In the genomic region with DNA sequence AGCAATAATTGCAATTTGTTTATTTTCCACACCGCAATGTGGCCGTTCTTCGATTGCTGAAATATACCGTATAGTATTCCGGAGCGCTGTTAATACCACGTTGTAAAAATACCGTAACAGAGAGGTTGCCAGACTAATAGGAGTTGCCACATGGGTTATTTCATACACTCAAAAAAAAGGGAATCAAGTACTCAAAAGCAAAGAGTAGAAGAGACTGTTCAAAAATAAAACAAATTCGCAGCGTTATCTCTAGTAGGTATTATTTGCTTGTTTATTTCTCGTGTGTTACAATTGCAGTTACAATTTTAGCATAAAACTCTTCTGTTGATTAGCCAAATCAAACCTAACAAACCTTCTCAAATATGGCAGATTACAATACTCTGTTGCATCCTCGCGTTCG, we compare ENCODE assay signal across 1 fruit fly cellular context.
TF ChIP-seq lines count a peak whose summit lies in the region.

A gene (minus strand): TSS at position 59 of the 400 bp plus-strand sequence.

TF ChIP-seq in whole organism, embryonic, 481 proteins besides CTCF, POLR2A, EP300 and RAD21 (continued from another document and continues in another):
- TF ChIP-seq so (GFP tag; IDR thresholded peaks at IDR 0.05; lab: Robert Waterston, UW) = peak; percentile 54; the same call in 1 of the 3 replicates
- TF ChIP-seq bowl (GFP tag; IDR thresholded peaks at IDR 0.05; lab: Robert Waterston, UW) = peak; percentile 54; the same call in 1 of the 2 replicates
- peak; percentile 38 for TF ChIP-seq Bdp1 (GFP tag; optimal IDR thresholded peaks at IDR 0.05; lab: Kevin White, UChicago)
- peak; percentile 82 for TF ChIP-seq gcm2 (GFP tag; optimal IDR thresholded peaks at IDR 0.05; lab: Kevin White, UChicago)
- TF ChIP-seq sqz (GFP tag; optimal IDR thresholded peaks at IDR 0.05; lab: Kevin White, UChicago) = no peak
- TF ChIP-seq CG8924 (tag; optimal IDR thresholded peaks at IDR 0.05; lab: Kevin White, UChicago) = peak; percentile 82
- no peak; the same call in 2 of the 3 replicates for TF ChIP-seq CG11093 (GFP tag; IDR thresholded peaks at IDR 0.05; lab: Robert Waterston, UW)
- TF ChIP-seq nerfin-2 (GFP tag; IDR thresholded peaks at IDR 0.05; lab: Robert Waterston, UW; ENCODE audit: partially characterized antibody) = no peak
- peak; percentile 73 for TF ChIP-seq Six4 (GFP tag; optimal IDR thresholded peaks at IDR 0.05; lab: Kevin White, UChicago)
- no peak for TF ChIP-seq Vsx1 (GFP tag; optimal IDR thresholded peaks at IDR 0.05; lab: Kevin White, UChicago)
- peak; percentile 81 for TF ChIP-seq Camta (GFP tag; optimal IDR thresholded peaks at IDR 0.05; lab: Kevin White, UChicago)
- TF ChIP-seq pita (GFP tag; optimal IDR thresholded peaks at IDR 0.05; lab: Kevin White, UChicago) = no peak
- peak; percentile 91 for TF ChIP-seq slbo (GFP tag; IDR thresholded peaks at IDR 0.05; lab: Robert Waterston, UW)
- TF ChIP-seq dm (GFP tag; optimal IDR thresholded peaks at IDR 0.05; lab: Kevin White, UChicago) = peak; percentile 88
- TF ChIP-seq NFAT (GFP tag; IDR thresholded peaks at IDR 0.05; lab: Robert Waterston, UW) = peak; percentile 85
- TF ChIP-seq CG7987 (GFP tag; optimal IDR thresholded peaks at IDR 0.05; lab: Kevin White, UChicago) = peak; percentile 65
- peak; percentile 88 for TF ChIP-seq vvl (GFP tag; IDR thresholded peaks at IDR 0.05; lab: Robert Waterston, UW)
- TF ChIP-seq rib (GFP tag; IDR thresholded peaks at IDR 0.05; lab: Robert Waterston, UW) = peak; percentile 64; the same call in 1 of the 2 replicates
- TF ChIP-seq Hmr (GFP tag; optimal IDR thresholded peaks at IDR 0.05; lab: Kevin White, UChicago) = peak; percentile 88
- peak; percentile 65 for TF ChIP-seq gsb-n (tag; optimal IDR thresholded peaks at IDR 0.05; lab: Kevin White, UChicago)
- TF ChIP-seq Asciz (GFP tag; optimal IDR thresholded peaks at IDR 0.05; lab: Kevin White, UChicago) = peak; percentile 61
- TF ChIP-seq CG7556 (GFP tag; optimal IDR thresholded peaks at IDR 0.05; lab: Kevin White, UChicago) = peak; percentile 62
- TF ChIP-seq nerfin-1 (tag; optimal IDR thresholded peaks at IDR 0.05; lab: Kevin White, UChicago) = peak; percentile 51
- TF ChIP-seq CG10321 (GFP tag; IDR thresholded peaks at IDR 0.05; lab: Robert Waterston, UW) = no peak
- TF ChIP-seq CG17912 (GFP tag; optimal IDR thresholded peaks at IDR 0.05; lab: Kevin White, UChicago) = no peak
- peak; percentile 67 for TF ChIP-seq CG17385 (GFP tag; optimal IDR thresholded peaks at IDR 0.05; lab: Kevin White, UChicago)
- peak; percentile 89 for TF ChIP-seq NC2β (GFP tag; optimal IDR thresholded peaks at IDR 0.05; lab: Kevin White, UChicago)
- peak; percentile 30 for TF ChIP-seq Hand (GFP tag; optimal IDR thresholded peaks at IDR 0.05; lab: Kevin White, UChicago)
- TF ChIP-seq CG13123 (GFP tag; optimal IDR thresholded peaks at IDR 0.05; lab: Kevin White, UChicago) = peak; percentile 71
- peak; percentile 41; the same call in 1 of the 3 replicates for TF ChIP-seq C15 (GFP tag; IDR thresholded peaks at IDR 0.05; lab: Robert Waterston, UW)
- TF ChIP-seq da (GFP tag; optimal IDR thresholded peaks at IDR 0.05; lab: Kevin White, UChicago) = peak; percentile 37
- 0 out of 3 replicates have a peak, but pooled peaks have one; percentile 24 for TF ChIP-seq sr (GFP tag; IDR thresholded peaks at IDR 0.05; lab: Robert Waterston, UW)
- peak; percentile 97 for TF ChIP-seq sens (GFP tag; lab: Kevin White, UChicago)
- peak; percentile 29 for TF ChIP-seq CG3995 (GFP tag; optimal IDR thresholded peaks at IDR 0.05; lab: Kevin White, UChicago)
- no peak for TF ChIP-seq prd (optimal IDR thresholded peaks at IDR 0.05; lab: Kevin White, UChicago)
- peak; percentile 80 for TF ChIP-seq prd (GFP tag; IDR thresholded peaks at IDR 0.05; lab: Robert Waterston, UW)
- peak; percentile 75 for TF ChIP-seq Myb (GFP tag; optimal IDR thresholded peaks at IDR 0.05; lab: Kevin White, UChicago)
- TF ChIP-seq Fer3 (tag; optimal IDR thresholded peaks at IDR 0.05; lab: Kevin White, UChicago) = peak; percentile 68
- 0 out of 2 replicates have a peak, but pooled peaks have one; percentile 53 for TF ChIP-seq CG6689 (GFP tag; IDR thresholded peaks at IDR 0.05; lab: Robert Waterston, UW)
- peak; percentile 49 for TF ChIP-seq gsb (GFP tag; IDR thresholded peaks at IDR 0.05; lab: Robert Waterston, UW)
- TF ChIP-seq lbe (GFP tag; optimal IDR thresholded peaks at IDR 0.05; lab: Kevin White, UChicago) = peak; percentile 48
- TF ChIP-seq crol (GFP tag; IDR thresholded peaks at IDR 0.05; lab: Robert Waterston, UW) = no peak
- TF ChIP-seq CG5245 (GFP tag; optimal IDR thresholded peaks at IDR 0.05; lab: Kevin White, UChicago) = peak; percentile 75
- peak; percentile 56 for TF ChIP-seq Abd-B (GFP tag; optimal IDR thresholded peaks at IDR 0.05; lab: Kevin White, UChicago)
- peak; percentile 83 for TF ChIP-seq pum (GFP tag; optimal IDR thresholded peaks at IDR 0.05; lab: Kevin White, UChicago)
- no peak for TF ChIP-seq Hey (tag; optimal IDR thresholded peaks at IDR 0.05; lab: Kevin White, UChicago)
- TF ChIP-seq CG9876 (GFP tag; optimal IDR thresholded peaks at IDR 0.05; lab: Kevin White, UChicago) = peak; percentile 87
- peak; percentile 47 for TF ChIP-seq Neu2 (GFP tag; optimal IDR thresholded peaks at IDR 0.05; lab: Kevin White, UChicago; ENCODE audit: borderline replicate concordance)
- TF ChIP-seq Doc2 (GFP tag; IDR thresholded peaks at IDR 0.05; lab: Robert Waterston, UW) = no peak
- peak; percentile 49 for TF ChIP-seq CG6813 (GFP tag; optimal IDR thresholded peaks at IDR 0.05; lab: Kevin White, UChicago)
- peak; percentile 89 for TF ChIP-seq ci (GFP tag; IDR thresholded peaks at IDR 0.05; lab: Robert Waterston, UW)
- TF ChIP-seq H2.0 (GFP tag; IDR thresholded peaks at IDR 0.05; lab: Robert Waterston, UW) = peak; percentile 72
- TF ChIP-seq Gug (GFP tag; IDR thresholded peaks at IDR 0.05; lab: Robert Waterston, UW) = peak; percentile 64; the same call in 3 of the 4 replicates
- peak; percentile 55 for TF ChIP-seq CG18476 (GFP tag; optimal IDR thresholded peaks at IDR 0.05; lab: Kevin White, UChicago)
- no peak for TF ChIP-seq CG14965 (GFP tag; optimal IDR thresholded peaks at IDR 0.05; lab: Kevin White, UChicago; ENCODE audit: borderline replicate concordance)
- TF ChIP-seq CG8765 (GFP tag; IDR thresholded peaks at IDR 0.05; lab: Robert Waterston, UW) = no peak
- TF ChIP-seq Oli (tag; optimal IDR thresholded peaks at IDR 0.05; lab: Kevin White, UChicago) = peak; percentile 71
- peak; percentile 61 for TF ChIP-seq org-1 (GFP tag; optimal IDR thresholded peaks at IDR 0.05; lab: Kevin White, UChicago)
- TF ChIP-seq grau (tag; optimal IDR thresholded peaks at IDR 0.05; lab: Kevin White, UChicago) = peak; percentile 78
- peak; percentile 43 for TF ChIP-seq dmrt11E (tag; optimal IDR thresholded peaks at IDR 0.05; lab: Kevin White, UChicago)
- TF ChIP-seq CG1529 (GFP tag; optimal IDR thresholded peaks at IDR 0.05; lab: Kevin White, UChicago) = peak; percentile 33
- peak; percentile 48 for TF ChIP-seq trh (GFP tag; optimal IDR thresholded peaks at IDR 0.05; lab: Kevin White, UChicago)
- no peak for TF ChIP-seq br (optimal IDR thresholded peaks at IDR 0.05; lab: Kevin White, UChicago)
- peak; percentile 86 for TF ChIP-seq zfh2 (GFP tag; optimal IDR thresholded peaks at IDR 0.05; lab: Kevin White, UChicago)
- peak; percentile 68 for TF ChIP-seq CG6683 (GFP tag; optimal IDR thresholded peaks at IDR 0.05; lab: Kevin White, UChicago)
- TF ChIP-seq ems (GFP tag; optimal IDR thresholded peaks at IDR 0.05; lab: Kevin White, UChicago) = peak; percentile 81
- peak; percentile 40 for TF ChIP-seq CG3838 (GFP tag; optimal IDR thresholded peaks at IDR 0.05; lab: Kevin White, UChicago)
- TF ChIP-seq tup (GFP tag; optimal IDR thresholded peaks at IDR 0.05; lab: Kevin White, UChicago) = peak; percentile 28
- peak; percentile 89 for TF ChIP-seq Rfx (GFP tag; IDR thresholded peaks at IDR 0.05; lab: Robert Waterston, UW)
- peak; percentile 59 for TF ChIP-seq Ssrp (tag; optimal IDR thresholded peaks at IDR 0.05; lab: Kevin White, UChicago)
- peak; percentile 82 for TF ChIP-seq CG12391 (tag; optimal IDR thresholded peaks at IDR 0.05; lab: Kevin White, UChicago)
- no peak for TF ChIP-seq Dip2 (GFP tag; IDR thresholded peaks at IDR 0.05; lab: Robert Waterston, UW)
- TF ChIP-seq Taf1 (GFP tag; IDR thresholded peaks at IDR 0.05; lab: Robert Waterston, UW) = peak; percentile 64; the same call in 1 of the 2 replicates
- peak; percentile 75 for TF ChIP-seq ranshi (GFP tag; IDR thresholded peaks at IDR 0.05; lab: Robert Waterston, UW)
- TF ChIP-seq CG11504 (tag; optimal IDR thresholded peaks at IDR 0.05; lab: Kevin White, UChicago) = peak; percentile 75
- TF ChIP-seq Lpt (GFP tag; optimal IDR thresholded peaks at IDR 0.05; lab: Kevin White, UChicago) = no peak
- peak; percentile 90 for TF ChIP-seq her (GFP tag; optimal IDR thresholded peaks at IDR 0.05; lab: Kevin White, UChicago)
- TF ChIP-seq jing (GFP tag; optimal IDR thresholded peaks at IDR 0.05; lab: Kevin White, UChicago) = no peak
- TF ChIP-seq CG4617 (GFP tag; optimal IDR thresholded peaks at IDR 0.05; lab: Kevin White, UChicago; ENCODE audit: borderline replicate concordance) = peak; percentile 93
- peak; percentile 77 for TF ChIP-seq unpg (GFP tag; optimal IDR thresholded peaks at IDR 0.05; lab: Kevin White, UChicago)
- 0 out of 2 replicates have a peak, but pooled peaks have one; percentile 10 for TF ChIP-seq CG4404 (GFP tag; IDR thresholded peaks at IDR 0.05; lab: Robert Waterston, UW)
- TF ChIP-seq CG9932 (GFP tag; IDR thresholded peaks at IDR 0.05; lab: Robert Waterston, UW) = peak; percentile 80
- no peak for TF ChIP-seq D (optimal IDR thresholded peaks at IDR 0.05; lab: Kevin White, UChicago)
- peak; percentile 1 for TF ChIP-seq D (GFP tag; optimal IDR thresholded peaks at IDR 0.05; lab: Kevin White, UChicago)
- 0 out of 3 replicates have a peak, but pooled peaks have one; percentile 16 for TF ChIP-seq CG3726 (GFP tag; IDR thresholded peaks at IDR 0.05; lab: Robert Waterston, UW)
- TF ChIP-seq CG12155 (GFP tag; optimal IDR thresholded peaks at IDR 0.05; lab: Kevin White, UChicago) = peak; percentile 82
- peak; percentile 45 for TF ChIP-seq Dp (GFP tag; optimal IDR thresholded peaks at IDR 0.05; lab: Kevin White, UChicago)
- peak; percentile 60 for TF ChIP-seq CG6765 (GFP tag; optimal IDR thresholded peaks at IDR 0.05; lab: Kevin White, UChicago)
- TF ChIP-seq Dek (tag; optimal IDR thresholded peaks at IDR 0.05; lab: Kevin White, UChicago) = peak; percentile 81
- TF ChIP-seq CG12769 (tag; optimal IDR thresholded peaks at IDR 0.05; lab: Kevin White, UChicago) = peak; percentile 85
- TF ChIP-seq lilli (GFP tag; optimal IDR thresholded peaks at IDR 0.05; lab: Kevin White, UChicago) = peak; percentile 89
- TF ChIP-seq tin (GFP tag; optimal IDR thresholded peaks at IDR 0.05; lab: Kevin White, UChicago) = peak; percentile 84
- TF ChIP-seq gt (GFP tag; IDR thresholded peaks at IDR 0.05; lab: Robert Waterston, UW) = peak; percentile 13; the same call in 1 of the 2 replicates
- TF ChIP-seq mirr (GFP tag; optimal IDR thresholded peaks at IDR 0.05; lab: Kevin White, UChicago) = no peak
- TF ChIP-seq pan (optimal IDR thresholded peaks at IDR 0.05; lab: Kevin White, UChicago) = no peak
- TF ChIP-seq pan (GFP tag; optimal IDR thresholded peaks at IDR 0.05 in 1 of 2, IDR thresholded peaks at IDR 0.05 in 1 of 2) = peak in 1 of 2 experiments; percentile 85
- TF ChIP-seq psq (GFP tag; optimal IDR thresholded peaks at IDR 0.05; lab: Kevin White, UChicago) = peak; percentile 11
- TF ChIP-seq BEAF-32 (GFP tag; optimal IDR thresholded peaks at IDR 0.05; lab: Kevin White, UChicago) = peak; percentile 48
- peak; percentile 72 for TF ChIP-seq CG3163 (GFP tag; optimal IDR thresholded peaks at IDR 0.05; lab: Kevin White, UChicago)
- TF ChIP-seq fd96Cb (tag; optimal IDR thresholded peaks at IDR 0.05; lab: Kevin White, UChicago) = peak; percentile 61
- TF ChIP-seq CkIIα-i1 (GFP tag; IDR thresholded peaks at IDR 0.05; lab: Robert Waterston, UW) = no peak
- TF ChIP-seq CG10274 (GFP tag; optimal IDR thresholded peaks at IDR 0.05; lab: Kevin White, UChicago) = peak; percentile 21
- TF ChIP-seq CG10462 (GFP tag; optimal IDR thresholded peaks at IDR 0.05; lab: Kevin White, UChicago) = peak; percentile 21
- no peak for TF ChIP-seq CG4707 (GFP tag; optimal IDR thresholded peaks at IDR 0.05; lab: Kevin White, UChicago)
- peak; percentile 83 for TF ChIP-seq CG12942 (GFP tag; optimal IDR thresholded peaks at IDR 0.05; lab: Kevin White, UChicago)
- TF ChIP-seq Oaz (GFP tag; IDR thresholded peaks at IDR 0.05; lab: Robert Waterston, UW) = no peak
- peak; percentile 52 for TF ChIP-seq tap (tag; optimal IDR thresholded peaks at IDR 0.05; lab: Kevin White, UChicago)
- TF ChIP-seq CG18764 (GFP tag; optimal IDR thresholded peaks at IDR 0.05; lab: Kevin White, UChicago) = peak; percentile 69
- peak; percentile 60 for TF ChIP-seq CG13296 (GFP tag; optimal IDR thresholded peaks at IDR 0.05; lab: Kevin White, UChicago)
- TF ChIP-seq CG17186 (GFP tag; optimal IDR thresholded peaks at IDR 0.05; lab: Kevin White, UChicago) = peak; percentile 76
- TF ChIP-seq CG8290 (GFP tag; optimal IDR thresholded peaks at IDR 0.05; lab: Kevin White, UChicago) = peak; percentile 55
- peak in 1 of 2 experiments; percentile 92 for TF ChIP-seq CG8290 (tag; optimal IDR thresholded peaks at IDR 0.05; lab: Kevin White, UChicago)
- TF ChIP-seq Dip3 (GFP tag; optimal IDR thresholded peaks at IDR 0.05; lab: Kevin White, UChicago) = peak; percentile 65
- TF ChIP-seq CG17568 (GFP tag; optimal IDR thresholded peaks at IDR 0.05; lab: Kevin White, UChicago) = no peak
- TF ChIP-seq CG1233 (GFP tag; optimal IDR thresholded peaks at IDR 0.05; lab: Kevin White, UChicago) = peak; percentile 51
- TF ChIP-seq sens-2 (GFP tag; IDR thresholded peaks at IDR 0.05; lab: Robert Waterston, UW) = 0 out of 2 replicates have a peak, but pooled peaks have one; percentile 49
- peak; percentile 66 for TF ChIP-seq CG10267 (tag; optimal IDR thresholded peaks at IDR 0.05; lab: Kevin White, UChicago)
- no peak for TF ChIP-seq CG17612 (GFP tag; IDR thresholded peaks at IDR 0.05; lab: Robert Waterston, UW)
- peak; percentile 71 for TF ChIP-seq eyg (GFP tag; optimal IDR thresholded peaks at IDR 0.05; lab: Kevin White, UChicago)
- peak; percentile 57 for TF ChIP-seq CG12104 (GFP tag; optimal IDR thresholded peaks at IDR 0.05; lab: Kevin White, UChicago)
- peak; percentile 79 for TF ChIP-seq CG11085 (GFP tag; IDR thresholded peaks at IDR 0.05; lab: Robert Waterston, UW)
- peak; percentile 23 for TF ChIP-seq CG3407 (GFP tag; optimal IDR thresholded peaks at IDR 0.05; lab: Kevin White, UChicago)
- TF ChIP-seq repo (GFP tag; optimal IDR thresholded peaks at IDR 0.05; lab: Kevin White, UChicago) = peak; percentile 83
- TF ChIP-seq cwo (GFP tag; optimal IDR thresholded peaks at IDR 0.05; lab: Kevin White, UChicago) = peak; percentile 33
- peak; percentile 60 for TF ChIP-seq Sin3A (optimal IDR thresholded peaks at IDR 0.05; lab: Kevin White, UChicago)
